Worm (Caenorhabditis elegans) whole organism, early embryonic: ENCODE measurements around the gene dgk-1.

Experiments
- B0310.2 ChIP-seq: sonication (generic microtip); optimal IDR thresholded peaks from 2 replicates; lab custom pipeline; 2016; ENCODE audit warnings: mild to moderate bottlenecking, missing genetic modification characterization, missing compliant biosample characterization
- aly-1 ChIP-seq: sonication (generic microtip); optimal IDR thresholded peaks from 2 replicates; lab custom pipeline; 2016; ENCODE audit warnings: missing genetic modification characterization, missing compliant biosample characterization
- ama-1 ChIP-seq: fragments of 150-350 bp; optimal IDR thresholded peaks from 2 replicates; lab custom pipeline; 2014
- ets-7 ChIP-seq: sonication (generic microtip); optimal IDR thresholded peaks from 2 replicates; lab custom pipeline; 2016; ENCODE audit warnings: missing genotype, missing genetic modification characterization, missing compliant biosample characterization
- flt-1 ChIP-seq: fragments of 200-800 bp; sonication (Bioruptor generic); IDR thresholded peaks from 2 replicates; pipeline ENCODE4 v1.3.6; 2022; ENCODE audit warnings: missing genetic modification characterization, missing compliant biosample characterization
- hmbx-1 ChIP-seq: sonication (generic microtip); optimal IDR thresholded peaks from 2 replicates; lab custom pipeline; 2016; ENCODE audit warnings: mild to moderate bottlenecking, missing genetic modification characterization, missing compliant biosample characterization
- hmg-4 ChIP-seq: fragments of 200-800 bp; sonication (Bioruptor generic); optimal IDR thresholded peaks from 2 replicates; lab custom pipeline; 2018; ENCODE audit warnings: mild to moderate bottlenecking, missing genetic modification characterization, missing compliant biosample characterization
- hnd-1 ChIP-seq: sonication (generic microtip); optimal IDR thresholded peaks from 2 replicates; lab custom pipeline; 2016; ENCODE audit warnings: missing genetic modification characterization, missing compliant biosample characterization
- pes-1 ChIP-seq: fragments of 200-800 bp; sonication (Bioruptor generic); IDR thresholded peaks from 2 replicates; pipeline ENCODE4 v1.3.6; 2022; ENCODE audit warnings: missing genetic modification reagents, missing genetic modification characterization, missing compliant biosample characterization
- sea-1 ChIP-seq: fragments of 200-800 bp; sonication (Bioruptor generic); conservative IDR thresholded peaks from 2 replicates; pipeline ENCODE4 v1.3.6; 2022; ENCODE audit warnings: missing genetic modification characterization, missing compliant biosample characterization
- tbx-11 ChIP-seq: fragments of 200-800 bp; sonication (Bioruptor generic); IDR thresholded peaks from 2 replicates; pipeline ENCODE4 v1.3.6; 2022; ENCODE audit warnings: missing genetic modification characterization, missing compliant biosample characterization
- tbx-37 ChIP-seq: fragments of 200-800 bp; sonication (Bioruptor generic); conservative IDR thresholded peaks from 2 replicates; pipeline ENCODE4 v1.3.6; 2022; ENCODE audit warnings: missing genetic modification reagents, missing genetic modification characterization, missing compliant biosample characterization

DNA sequence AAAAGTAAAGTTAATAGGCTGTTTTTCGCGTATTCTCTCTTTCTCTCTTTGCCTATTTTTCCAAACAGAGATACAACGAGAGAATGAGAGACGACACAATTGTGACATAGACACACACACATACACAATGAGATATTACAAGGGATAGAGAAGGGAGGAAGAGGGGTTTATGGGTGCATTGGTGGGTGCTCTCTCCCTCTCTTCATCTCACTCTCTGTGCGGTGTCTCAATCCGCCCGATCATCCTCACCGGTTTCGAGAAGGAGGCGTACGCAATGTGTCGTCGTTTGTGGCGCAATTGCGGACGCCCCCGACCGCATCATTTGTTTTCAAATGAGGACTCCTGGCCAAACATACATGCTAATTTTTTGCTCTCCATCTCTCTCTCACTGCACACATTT lies 41.8 kb downstream of the dgk-1 start:
- peak; percentile 36 for TF ChIP-seq B0310.2 (tag; lab: Kevin White, UChicago)
- no peak for TF ChIP-seq tbx-37
- peak; percentile 57; the same call in 1 of the 2 replicates for TF ChIP-seq flt-1
- TF ChIP-seq tbx-11 (GFP tag; lab: Robert Waterston, UW), result peak; percentile 25; the same call in 1 of the 2 replicates
- TF ChIP-seq hmbx-1 (tag; lab: Kevin White, UChicago), result no peak
- peak; percentile 10 for TF ChIP-seq hnd-1
- no peak for TF ChIP-seq ama-1
- TF ChIP-seq sea-1 (GFP tag; lab: Robert Waterston, UW), result peak; percentile 68; the same call in 1 of the 2 replicates
- peak; percentile 67 for TF ChIP-seq aly-1 (tag; lab: Kevin White, UChicago)
- peak; percentile 69 for TF ChIP-seq ets-7 (tag; lab: Kevin White, UChicago)
- TF ChIP-seq hmg-4 (GFP tag; lab: Kevin White, UChicago), result peak; percentile 98
- TF ChIP-seq pes-1, result peak; percentile 23; the same call in 1 of the 2 replicates
